Fruit fly (Drosophila melanogaster) whole organism, wandering third instar larva: ENCODE measurements around the gene Tis11.

Experiments used
- Abd-B ChIP-seq: fragments of >200 bp; optimal IDR thresholded peaks from 2 replicates; lab custom pipeline; 2017; ENCODE audit warnings: missing biosample characterization, missing genetic modification characterization
- Hnf4 ChIP-seq: fragments of 200-800 bp; sonication (Bioruptor generic); optimal IDR thresholded peaks from 2 replicates; lab custom pipeline; 2016; ENCODE audit warnings: missing biosample characterization, mild to moderate bottlenecking, missing genetic modification characterization
- Myc ChIP-seq: fragments of >200 bp; optimal IDR thresholded peaks from 2 replicates; lab custom pipeline; 2017
- Sp1 ChIP-seq: fragments of 200-800 bp; sonication (Bioruptor generic); optimal IDR thresholded peaks from 3 replicates; lab custom pipeline; 2019; ENCODE audit warnings: missing biosample characterization, mild to moderate bottlenecking, missing genetic modification characterization, moderate library complexity
- dmrt93B ChIP-seq: fragments of 200-800 bp; sonication (Bioruptor generic); optimal IDR thresholded peaks from 2 replicates; lab custom pipeline; 2018; ENCODE audit warnings: missing biosample characterization, mild to moderate bottlenecking, missing genetic modification characterization
- ey ChIP-seq: fragments of 200-800 bp; sonication (Bioruptor generic); optimal IDR thresholded peaks from 2 replicates; lab custom pipeline; 2016; ENCODE audit warnings: missing biosample characterization, missing genetic modification characterization
- h ChIP-seq: fragments of 200-800 bp; sonication (Bioruptor generic); optimal IDR thresholded peaks from 3 replicates; lab custom pipeline; 2016; ENCODE audit warnings: missing biosample characterization, mild to moderate bottlenecking, missing genetic modification characterization
- jim ChIP-seq: fragments of 175-275, 200-325 bp; sonication (Bioruptor generic); optimal IDR thresholded peaks from 2 replicates; lab custom pipeline; 2016; ENCODE audit warnings: missing biosample characterization, mild to moderate bottlenecking, missing genetic modification characterization
- lola ChIP-seq: fragments of >200 bp; optimal IDR thresholded peaks from 2 replicates; lab custom pipeline; 2017; ENCODE audit warnings: missing biosample characterization, missing genetic modification characterization
- pan ChIP-seq: fragments of >200 bp; optimal IDR thresholded peaks from 2 replicates; lab custom pipeline; 2017
- psq ChIP-seq: fragments of 200-800 bp; sonication (Bioruptor generic); optimal IDR thresholded peaks from 3 replicates; lab custom pipeline; 2017; ENCODE audit warnings: missing biosample characterization, mild to moderate bottlenecking, missing genetic modification characterization, moderate library complexity
- tai ChIP-seq: sonication (Bioruptor generic); optimal IDR thresholded peaks from 2 replicates; lab custom pipeline; 2016; ENCODE audit warnings: missing biosample characterization, missing genetic modification characterization
- usp ChIP-seq: fragments of >200 bp; optimal IDR thresholded peaks from 2 replicates; lab custom pipeline; 2017; ENCODE audit warnings: missing biosample characterization, missing genetic modification characterization
- woc ChIP-seq: sonication (Bioruptor generic); optimal IDR thresholded peaks from 2 replicates; lab custom pipeline; 2016; ENCODE audit warnings: missing biosample characterization, mild to moderate bottlenecking, missing genetic modification characterization

DNA sequence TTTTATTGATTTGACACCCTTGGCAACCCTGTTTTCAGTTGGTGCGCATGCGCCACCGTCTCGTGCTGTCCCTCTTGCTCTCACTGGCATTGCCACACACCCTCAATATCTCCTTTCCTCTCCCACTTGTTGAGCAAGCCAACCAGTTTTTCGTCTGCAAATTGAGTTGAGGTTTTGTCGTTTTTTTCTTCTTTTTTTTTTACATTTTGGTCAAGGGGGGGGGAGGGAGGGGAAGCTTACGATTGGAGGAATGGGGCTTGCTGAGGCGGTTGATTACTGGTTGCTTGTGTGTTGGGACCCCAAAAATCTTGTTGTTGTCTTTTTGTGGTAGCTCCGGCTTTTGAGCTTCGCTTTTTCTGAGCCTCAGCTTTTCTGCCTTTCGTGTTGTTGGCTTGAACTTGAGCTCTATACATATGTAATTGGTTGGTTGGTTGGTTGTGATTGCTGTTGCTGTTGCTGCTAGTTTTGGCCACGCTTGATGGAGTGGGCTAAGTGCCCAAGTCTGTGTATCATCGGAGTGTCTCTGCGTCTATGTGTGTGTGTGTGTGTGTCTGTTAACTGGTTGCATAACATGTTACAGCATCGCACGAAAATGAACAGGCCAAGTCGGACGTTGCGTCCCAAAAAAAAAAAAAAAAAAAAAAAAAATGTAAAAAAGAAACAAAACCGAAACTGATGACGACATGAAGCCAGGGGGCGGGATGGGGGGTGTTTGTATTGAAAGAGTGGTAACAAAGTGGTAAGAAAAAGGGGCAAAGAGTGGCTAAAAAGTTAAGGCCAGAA is 17.5 kb downstream of the Tis11 start:
- TF ChIP-seq lola (GFP tag; lab: Kevin White, UChicago) = no peak
- TF ChIP-seq dmrt93B (GFP tag; lab: Kevin White, UChicago) = no peak
- no peak for TF ChIP-seq usp
- no peak for TF ChIP-seq pan (lab: Kevin White, UChicago)
- TF ChIP-seq woc (GFP tag; lab: Kevin White, UChicago) = peak; percentile 18
- TF ChIP-seq Hnf4 (GFP tag; lab: Kevin White, UChicago) = peak; percentile 6
- TF ChIP-seq ey (GFP tag; lab: Kevin White, UChicago) = no peak
- peak; percentile 73 for TF ChIP-seq Sp1
- no peak for TF ChIP-seq Abd-B (GFP tag; lab: Kevin White, UChicago)
- TF ChIP-seq tai (GFP tag; lab: Kevin White, UChicago) = no peak
- no peak for TF ChIP-seq Myc
- TF ChIP-seq psq (GFP tag; lab: Kevin White, UChicago) = peak; percentile 81
- TF ChIP-seq jim = peak; percentile 72
- TF ChIP-seq h (GFP tag; lab: Kevin White, UChicago) = no peak
